Fruit fly (Drosophila melanogaster) whole organism, embryonic: ENCODE data around the gene Exn.

Experiments
- Bgb ChIP-seq: fragments of 200-800 bp; sonication (Bioruptor generic); IDR thresholded peaks from 2 replicates; pipeline ENCODE4 v1.3.6; 2022; ENCODE audit warnings: missing biosample characterization, missing genetic modification characterization; ENCODE audit not compliant: partially characterized antibody
- Blimp-1 ChIP-seq: fragments of 200-800 bp; sonication (Bioruptor generic); optimal IDR thresholded peaks from 3 replicates; lab custom pipeline; 2018; ENCODE audit warnings: missing biosample characterization, missing genetic modification characterization, mild to moderate bottlenecking, moderate library complexity, missing genetic modification reagents
- CG12155 ChIP-seq: fragments of 200-800 bp; sonication (Bioruptor generic); optimal IDR thresholded peaks from 3 replicates; lab custom pipeline; 2016; ENCODE audit warnings: missing biosample characterization, missing genetic modification characterization
- CG15601 ChIP-seq: fragments of 200-800 bp; sonication (Bioruptor generic); optimal IDR thresholded peaks from 3 replicates; lab custom pipeline; 2019; ENCODE audit warnings: missing biosample characterization, mild to moderate bottlenecking, missing genetic modification characterization, moderate library complexity
- CG17912 ChIP-seq: fragments of 200-800 bp; sonication (Bioruptor generic); optimal IDR thresholded peaks from 2 replicates; lab custom pipeline; 2018; ENCODE audit warnings: missing biosample characterization, mild to moderate bottlenecking, missing genetic modification characterization
- CG18599 ChIP-seq: fragments of 200-800 bp; sonication (Bioruptor generic); optimal IDR thresholded peaks from 3 replicates; lab custom pipeline; 2017; ENCODE audit warnings: missing biosample characterization, missing genetic modification characterization, mild to moderate bottlenecking, moderate library complexity, missing genetic modification reagents
- CG2199 ChIP-seq: fragments of 200-800 bp; sonication (Bioruptor generic); IDR thresholded peaks from 3 replicates; pipeline ENCODE4 v1.3.6; 2022; ENCODE audit warnings: missing biosample characterization, missing genetic modification characterization
- CG31224 ChIP-seq: fragments of 200-800 bp; sonication (Bioruptor generic); IDR thresholded peaks from 2 replicates; pipeline ENCODE4 v1.3.6; 2022; ENCODE audit warnings: missing biosample characterization, missing genetic modification characterization
- CG34376 ChIP-seq: fragments of 200-800 bp; sonication (Bioruptor generic); optimal IDR thresholded peaks from 2 replicates; lab custom pipeline; 2018; ENCODE audit warnings: missing biosample characterization, mild to moderate bottlenecking, missing genetic modification characterization
- CG3726 ChIP-seq: fragments of 200-800 bp; sonication (Bioruptor generic); IDR thresholded peaks from 3 replicates; pipeline ENCODE4, ENCODE4 v1.3.6; 2022; ENCODE audit warnings: missing biosample characterization, missing genetic modification characterization
- CG4730 ChIP-seq: fragments of 200-800 bp; sonication (Bioruptor generic); IDR thresholded peaks from 2 replicates; pipeline ENCODE4 v1.3.6; 2022; ENCODE audit warnings: missing biosample characterization, missing genetic modification characterization
- CG7556 ChIP-seq: fragments of 200-800 bp; sonication (Bioruptor generic); optimal IDR thresholded peaks from 2 replicates; lab custom pipeline; 2017; ENCODE audit warnings: missing biosample characterization, mild to moderate bottlenecking, missing genetic modification characterization
- CG7745 ChIP-seq: fragments of 200-800 bp; sonication (Bioruptor generic); optimal IDR thresholded peaks from 2 replicates; lab custom pipeline; 2018; ENCODE audit warnings: missing biosample characterization, mild to moderate bottlenecking, missing genetic modification characterization, moderate library complexity
- D19B ChIP-seq: fragments of 200-800 bp; sonication (Bioruptor generic); optimal IDR thresholded peaks from 2 replicates; lab custom pipeline; 2017; ENCODE audit warnings: missing biosample characterization, mild to moderate bottlenecking, missing genetic modification characterization
- Dad ChIP-seq: fragments of 200-800 bp; sonication (Bioruptor generic); optimal IDR thresholded peaks from 3 replicates; lab custom pipeline; 2016; ENCODE audit warnings: missing biosample characterization, missing genetic modification characterization
- Dip2 ChIP-seq: fragments of 200-800 bp; sonication (Bioruptor generic); IDR thresholded peaks from 2 replicates; pipeline ENCODE4 v1.3.6; 2022; ENCODE audit warnings: missing biosample characterization, missing genetic modification characterization
- E2f1 ChIP-seq: fragments of 200-800 bp; sonication (Bioruptor generic); IDR thresholded peaks from 2 replicates; pipeline ENCODE4 v1.3.6; 2022; ENCODE audit warnings: missing biosample characterization, missing genetic modification characterization
- GATAe ChIP-seq: fragments of 200-800 bp; sonication (Bioruptor generic); conservative IDR thresholded peaks from 2 replicates; pipeline ENCODE4 v1.3.6; 2022; ENCODE audit warnings: missing biosample characterization, missing genetic modification characterization
- H2.0 ChIP-seq: fragments of 200-800 bp; sonication (Bioruptor generic); IDR thresholded peaks from 2 replicates; pipeline ENCODE4 v1.3.6; 2022; ENCODE audit warnings: missing biosample characterization, missing genetic modification characterization
- HLH54F ChIP-seq: fragments of 200-800 bp; sonication (Bioruptor generic); optimal IDR thresholded peaks from 3 replicates; lab custom pipeline; 2016; ENCODE audit warnings: missing biosample characterization, missing genetic modification characterization
- HmgZ ChIP-seq: fragments of 200-800 bp; sonication (Bioruptor generic); optimal IDR thresholded peaks from 2 replicates; lab custom pipeline; 2018; ENCODE audit warnings: missing biosample characterization, mild to moderate bottlenecking, missing genetic modification characterization
- Lhr ChIP-seq: fragments of 200-800 bp; sonication (Bioruptor generic); optimal IDR thresholded peaks from 3 replicates; lab custom pipeline; 2017; ENCODE audit warnings: mild to moderate bottlenecking, missing biosample characterization, missing genetic modification reagents, missing genetic modification characterization
- Lim3 ChIP-seq: fragments of 200-800 bp; sonication (Bioruptor generic); IDR thresholded peaks from 2 replicates; pipeline ENCODE4 v1.3.6; 2022; ENCODE audit warnings: missing biosample characterization, missing genetic modification characterization
- Med ChIP-seq: fragments of 200-800 bp; sonication (Bioruptor generic); peaks from one replicate; lab custom pipeline; 2016; ENCODE audit warnings: missing biosample characterization, missing genetic modification characterization, mild to moderate bottlenecking, inconsistent platforms, moderate library complexity
- Nf-YA ChIP-seq: fragments of 200-800 bp; sonication (Bioruptor generic); IDR thresholded peaks from 2 replicates; pipeline ENCODE4 v1.3.6; 2022; ENCODE audit warnings: missing biosample characterization, missing genetic modification characterization
- al ChIP-seq: fragments of 200-800 bp; sonication (Bioruptor generic); IDR thresholded peaks from 2 replicates; pipeline ENCODE4 v1.3.6; 2022; ENCODE audit warnings: missing biosample characterization, missing genetic modification characterization
- cad ChIP-seq: fragments of >200 bp; optimal IDR thresholded peaks from 2 replicates; lab custom pipeline; 2017; ENCODE audit warnings: missing biosample characterization, missing genetic modification characterization
- chinmo ChIP-seq: fragments of 200-800 bp; sonication (Bioruptor generic); IDR thresholded peaks from 4 replicates; pipeline ENCODE4 v1.3.6; 2022; ENCODE audit warnings: missing biosample characterization, missing genetic modification characterization; ENCODE audit not compliant: partially characterized antibody
- chm ChIP-seq: fragments of 200-800 bp; sonication (Bioruptor generic); IDR thresholded peaks from 2 replicates; pipeline ENCODE4 v1.3.6; 2022; ENCODE audit warnings: missing biosample characterization, missing genetic modification characterization
- eve ChIP-seq, 2 experiments: fragments of >200 bp; optimal IDR thresholded peaks; 2 replicates each; lab custom pipeline; 2017; ENCODE audit warnings: missing biosample characterization in 2 of 2, missing genetic modification characterization in 2 of 2
- exex ChIP-seq: fragments of 200-800 bp; sonication (Bioruptor generic); optimal IDR thresholded peaks from 4 replicates; lab custom pipeline; 2018; ENCODE audit warnings: missing biosample characterization, mild to moderate bottlenecking, missing genetic modification characterization, moderate library complexity
- fd96Cb ChIP-seq: fragments of 200-800 bp; sonication (Bioruptor generic); optimal IDR thresholded peaks from 2 replicates; lab custom pipeline; 2018; ENCODE audit warnings: missing biosample characterization, mild to moderate bottlenecking, missing genetic modification characterization, moderate library complexity
- ftz-f1 ChIP-seq: fragments of 200-800 bp; sonication (Bioruptor generic); optimal IDR thresholded peaks from 2 replicates; lab custom pipeline; 2016; ENCODE audit warnings: missing biosample characterization, missing genetic modification characterization
- grn ChIP-seq: fragments of 200-800 bp; sonication (Bioruptor generic); optimal IDR thresholded peaks from 3 replicates; lab custom pipeline; 2017; ENCODE audit warnings: missing biosample characterization, missing genetic modification characterization
- gro ChIP-seq: fragments of 200-800 bp; sonication (Bioruptor generic); optimal IDR thresholded peaks from 2 replicates; lab custom pipeline; 2016; ENCODE audit warnings: missing biosample characterization, missing genetic modification characterization
- gt ChIP-seq: fragments of 200-800 bp; sonication (Bioruptor generic); IDR thresholded peaks from 2 replicates; pipeline ENCODE4 v1.3.6; 2022; ENCODE audit warnings: missing biosample characterization, missing genetic modification characterization
- jigr1 ChIP-seq: fragments of 200-800 bp; sonication (Bioruptor generic); IDR thresholded peaks from 3 replicates; pipeline ENCODE4 v1.3.6; 2022; ENCODE audit warnings: missing biosample characterization, missing genetic modification characterization
- lab ChIP-seq: fragments of 200-800 bp; sonication (Bioruptor generic); optimal IDR thresholded peaks from 3 replicates; lab custom pipeline; 2017; ENCODE audit warnings: missing biosample characterization, missing genetic modification characterization, mild to moderate bottlenecking, moderate library complexity, missing genetic modification reagents
- mam ChIP-seq: fragments of 200-800 bp; sonication (Bioruptor generic); optimal IDR thresholded peaks from 3 replicates; lab custom pipeline; 2016; ENCODE audit warnings: missing biosample characterization, missing genetic modification characterization
- mirr ChIP-seq: fragments of 200-800 bp; sonication (Bioruptor generic); optimal IDR thresholded peaks from 3 replicates; lab custom pipeline; 2018; ENCODE audit warnings: missing biosample characterization, mild to moderate bottlenecking, missing genetic modification characterization
- mld ChIP-seq: fragments of 200-800 bp; sonication (Bioruptor generic); IDR thresholded peaks from 3 replicates; pipeline ENCODE4 v1.3.6; 2022; ENCODE audit warnings: missing biosample characterization, missing genetic modification characterization; ENCODE audit not compliant: partially characterized antibody
- pzg ChIP-seq: fragments of 200-800 bp; sonication (Bioruptor generic); optimal IDR thresholded peaks from 3 replicates; lab custom pipeline; 2018; ENCODE audit warnings: missing biosample characterization, mild to moderate bottlenecking, missing genetic modification characterization, moderate library complexity
- sd ChIP-seq: fragments of 200-800 bp; sonication (Bioruptor generic); optimal IDR thresholded peaks from 3 replicates; lab custom pipeline; 2018; ENCODE audit warnings: missing biosample characterization, mild to moderate bottlenecking, missing genetic modification characterization, moderate library complexity
- sens ChIP-seq: fragments of 200-800 bp; sonication (Bioruptor generic); peaks from one replicate; lab custom pipeline; 2016; ENCODE audit warnings: missing biosample characterization, missing genetic modification characterization
- sens-2 ChIP-seq: fragments of 200-800 bp; sonication (Bioruptor generic); IDR thresholded peaks from 2 replicates; pipeline ENCODE4 v1.3.6; 2022; ENCODE audit warnings: missing biosample characterization, missing genetic modification characterization
- sug ChIP-seq: fragments of 200-800 bp; optimal IDR thresholded peaks from 2 replicates; lab custom pipeline; 2019; ENCODE audit warnings: missing biosample characterization, mild to moderate bottlenecking, missing genetic modification characterization, moderate library complexity
- tap ChIP-seq: fragments of 200-800 bp; optimal IDR thresholded peaks from 3 replicates; lab custom pipeline; 2019; ENCODE audit warnings: missing biosample characterization, mild to moderate bottlenecking, missing genetic modification characterization, moderate library complexity
- vnd ChIP-seq: fragments of 200-800 bp; sonication (Bioruptor generic); IDR thresholded peaks from 3 replicates; pipeline ENCODE4 v1.3.6; 2022; ENCODE audit warnings: missing biosample characterization, missing genetic modification characterization; ENCODE audit not compliant: partially characterized antibody
- wek ChIP-seq: fragments of 200-800 bp; sonication (Bioruptor generic); optimal IDR thresholded peaks from 3 replicates; lab custom pipeline; 2018; ENCODE audit warnings: missing biosample characterization, mild to moderate bottlenecking, missing genetic modification characterization, moderate library complexity
- z ChIP-seq: fragments of 200-800 bp; sonication (Bioruptor generic); IDR thresholded peaks from 3 replicates; pipeline ENCODE4 v1.3.6; 2022; ENCODE audit warnings: missing biosample characterization, missing genetic modification characterization

Exn gene

DNA sequence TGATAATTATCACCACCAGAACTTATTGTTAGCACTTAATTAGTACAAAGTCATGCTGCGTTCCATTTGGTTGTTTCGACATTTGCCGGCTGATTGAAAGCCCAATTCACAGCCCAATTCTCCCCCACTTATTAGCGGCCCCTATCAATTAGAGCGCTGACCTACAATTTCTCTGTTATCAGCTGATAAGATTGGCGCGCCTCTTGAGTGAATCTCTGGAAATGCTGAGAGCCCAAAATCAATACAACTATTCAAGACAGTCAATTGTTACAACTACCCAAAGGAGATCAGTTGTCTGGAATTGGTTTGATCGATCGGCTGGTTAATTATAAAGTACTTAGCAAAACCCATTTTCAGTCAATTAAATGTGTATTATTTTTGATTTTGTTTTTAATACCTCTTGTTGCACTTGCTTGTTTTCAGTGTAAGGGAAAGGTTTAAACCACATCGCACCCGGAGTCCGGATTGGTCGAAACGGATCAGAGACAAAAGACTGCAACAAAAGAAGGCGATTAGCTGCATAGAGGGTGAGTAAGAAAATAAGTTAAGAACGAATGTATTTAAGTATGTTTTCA is 15.1 kb downstream of the Exn start:
- TF ChIP-seq sd (tag; lab: Kevin White, UChicago), result peak; percentile 61
- TF ChIP-seq HmgZ (tag; lab: Kevin White, UChicago), result peak; percentile 19
- TF ChIP-seq Dip2 (GFP tag; lab: Robert Waterston, UW), result no peak
- peak; percentile 18 for TF ChIP-seq CG34376 (GFP tag; lab: Kevin White, UChicago)
- TF ChIP-seq CG7556 (GFP tag; lab: Kevin White, UChicago), result no peak
- TF ChIP-seq chinmo (GFP tag; lab: Robert Waterston, UW), result peak; percentile 74; the same call in 1 of the 4 replicates
- TF ChIP-seq eve (GFP tag; optimal IDR thresholded peaks at IDR 0.05; lab: Kevin White, UChicago), result peak in 1 of 2 experiments; percentile 64
- no peak for TF ChIP-seq mam (GFP tag; lab: Kevin White, UChicago)
- peak; percentile 70 for TF ChIP-seq lab (GFP tag; lab: Kevin White, UChicago)
- peak; percentile 50; the same call in 1 of the 2 replicates for TF ChIP-seq CG31224 (GFP tag; lab: Robert Waterston, UW)
- TF ChIP-seq HLH54F (GFP tag; lab: Kevin White, UChicago), result no peak
- TF ChIP-seq mirr (GFP tag; lab: Kevin White, UChicago), result peak; percentile 83
- peak; percentile 95 for TF ChIP-seq grn (GFP tag; lab: Kevin White, UChicago)
- TF ChIP-seq sens (GFP tag; lab: Kevin White, UChicago), result peak; percentile 73
- TF ChIP-seq H2.0, result no peak
- TF ChIP-seq Lim3, result peak; percentile 29; the same call in 1 of the 2 replicates
- TF ChIP-seq GATAe (GFP tag; lab: Robert Waterston, UW), result peak; percentile 77
- peak; percentile 65 for TF ChIP-seq sug (tag; lab: Kevin White, UChicago)
- TF ChIP-seq CG3726 (GFP tag; lab: Robert Waterston, UW), result 0 out of 3 replicates have a peak, but pooled peaks have one; percentile 12
- TF ChIP-seq CG15601 (tag; lab: Kevin White, UChicago), result peak; percentile 91
- peak; percentile 70; the same call in 1 of the 3 replicates for TF ChIP-seq z (GFP tag; lab: Robert Waterston, UW)
- TF ChIP-seq exex (tag; lab: Kevin White, UChicago), result peak; percentile 96
- peak; percentile 16 for TF ChIP-seq D19B (GFP tag; lab: Kevin White, UChicago)
- TF ChIP-seq vnd (GFP tag; lab: Robert Waterston, UW), result peak; percentile 53; the same call in 2 of the 3 replicates
- TF ChIP-seq gro (GFP tag; lab: Kevin White, UChicago), result peak; percentile 23
- no peak for TF ChIP-seq ftz-f1 (GFP tag; lab: Kevin White, UChicago)
- TF ChIP-seq sens-2 (GFP tag; lab: Robert Waterston, UW), result 0 out of 2 replicates have a peak, but pooled peaks have one; percentile 30
- TF ChIP-seq CG17912 (GFP tag; lab: Kevin White, UChicago), result no peak
- TF ChIP-seq CG18599 (GFP tag; lab: Kevin White, UChicago), result no peak
- TF ChIP-seq chm (GFP tag; lab: Robert Waterston, UW), result 0 out of 2 replicates have a peak, but pooled peaks have one; percentile 7
- TF ChIP-seq Med (GFP tag; lab: Kevin White, UChicago), result peak; percentile 52

DNA sequence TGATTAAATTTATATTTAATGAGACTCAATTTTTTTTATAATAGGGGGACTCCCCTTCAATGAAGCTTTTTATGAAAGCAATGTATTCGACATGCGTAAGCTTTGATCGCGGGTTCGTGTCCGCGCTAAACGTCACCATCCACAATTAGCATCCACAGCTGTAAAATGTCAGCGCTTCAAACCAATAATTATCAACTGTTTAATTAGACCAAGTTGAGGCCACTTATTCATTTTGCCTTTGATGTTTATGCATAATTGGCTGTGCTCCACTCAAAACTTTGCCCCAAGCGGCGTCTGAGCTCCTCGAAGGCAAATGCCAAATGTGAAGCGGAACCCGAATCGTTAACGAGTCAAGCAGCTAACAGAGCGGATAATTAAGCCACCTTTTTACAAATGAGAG is 15.8 kb downstream of the Exn start:
- no peak for TF ChIP-seq cad (GFP tag; lab: Kevin White, UChicago)
- TF ChIP-seq mld (GFP tag; lab: Robert Waterston, UW), result no peak
- TF ChIP-seq jigr1, result no peak
- no peak for TF ChIP-seq gt (GFP tag; lab: Robert Waterston, UW)
- no peak for TF ChIP-seq Dad (GFP tag; lab: Kevin White, UChicago)
- TF ChIP-seq E2f1 (GFP tag; lab: Robert Waterston, UW), result no peak
- peak; percentile 94 for TF ChIP-seq wek
- peak; percentile 83 for TF ChIP-seq CG7745 (tag; lab: Kevin White, UChicago)
- no peak for TF ChIP-seq fd96Cb (tag; lab: Kevin White, UChicago)
- no peak for TF ChIP-seq al (GFP tag; lab: Robert Waterston, UW)
- TF ChIP-seq Lhr (GFP tag; lab: Kevin White, UChicago), result peak; percentile 17
- no peak for TF ChIP-seq CG12155 (GFP tag; lab: Kevin White, UChicago)
- TF ChIP-seq Nf-YA (GFP tag; lab: Robert Waterston, UW), result no peak
- TF ChIP-seq Bgb, result peak; percentile 46; the same call in 1 of the 2 replicates
- peak; percentile 8 for TF ChIP-seq pzg
- TF ChIP-seq Blimp-1 (GFP tag; lab: Kevin White, UChicago), result peak; percentile 97
- no peak for TF ChIP-seq tap (tag; lab: Kevin White, UChicago)
- 0 out of 3 replicates have a peak, but pooled peaks have one; percentile 26 for TF ChIP-seq CG2199
- TF ChIP-seq CG4730, result no peak
